Fruit fly (Drosophila melanogaster) whole organism, embryonic: ENCODE data around the gene Prosbeta2R2.
A peak's percentile ranks its signal among the peaks of the same experiment; 100 is the strongest.

ENCODE experiments used
- Awh ChIP-seq: fragments of 200-800 bp; sonication (Bioruptor generic); IDR thresholded peaks from 2 replicates; pipeline ENCODE4, ENCODE4 v1.3.6; 2022; ENCODE audit warnings: missing biosample characterization, missing genetic modification characterization
- BEAF-32 ChIP-seq: fragments of 200-800 bp; sonication (Bioruptor generic); optimal IDR thresholded peaks from 3 replicates; lab custom pipeline; 2017; ENCODE audit warnings: missing biosample characterization, missing genetic modification characterization, mild to moderate bottlenecking, moderate library complexity, missing genetic modification reagents
- CG11398 ChIP-seq: fragments of 200-800 bp; sonication (Bioruptor generic); optimal IDR thresholded peaks from 2 replicates; lab custom pipeline; 2016; ENCODE audit warnings: missing biosample characterization, missing genetic modification characterization
- CG11504 ChIP-seq: fragments of 200-800 bp; sonication (Bioruptor generic); optimal IDR thresholded peaks from 3 replicates; lab custom pipeline; 2019; ENCODE audit warnings: missing biosample characterization, mild to moderate bottlenecking, missing genetic modification characterization, moderate library complexity
- CG13123 ChIP-seq: fragments of 200-800 bp; sonication (Bioruptor generic); optimal IDR thresholded peaks from 2 replicates; lab custom pipeline; 2016; ENCODE audit warnings: missing biosample characterization, missing genetic modification characterization
- CG13775 ChIP-seq: fragments of 200-800 bp; sonication (Bioruptor generic); optimal IDR thresholded peaks from 3 replicates; lab custom pipeline; 2017; ENCODE audit warnings: missing biosample characterization, mild to moderate bottlenecking, missing genetic modification characterization
- CG15073 ChIP-seq: fragments of 200-800 bp; sonication (Bioruptor generic); optimal IDR thresholded peaks from 2 replicates; lab custom pipeline; 2016; ENCODE audit warnings: missing biosample characterization, missing genetic modification characterization
- CG15696 ChIP-seq: fragments of 200-800 bp; sonication (Bioruptor generic); optimal IDR thresholded peaks from 2 replicates; lab custom pipeline; 2019; ENCODE audit warnings: missing biosample characterization, mild to moderate bottlenecking, missing genetic modification characterization, moderate library complexity
- CG1602 ChIP-seq: fragments of 200-800 bp; sonication (Bioruptor generic); optimal IDR thresholded peaks from 3 replicates; lab custom pipeline; 2016; ENCODE audit warnings: missing biosample characterization, missing genetic modification characterization
- CG17829 ChIP-seq: fragments of 200-800 bp; optimal IDR thresholded peaks from 2 replicates; lab custom pipeline; 2019; ENCODE audit warnings: missing biosample characterization, mild to moderate bottlenecking, missing genetic modification characterization, moderate library complexity
- CG33213 ChIP-seq: fragments of 200-800 bp; sonication (Bioruptor generic); optimal IDR thresholded peaks from 3 replicates; lab custom pipeline; 2016; ENCODE audit warnings: missing biosample characterization, missing genetic modification characterization
- CG3726 ChIP-seq: fragments of 200-800 bp; sonication (Bioruptor generic); IDR thresholded peaks from 3 replicates; pipeline ENCODE4, ENCODE4 v1.3.6; 2022; ENCODE audit warnings: missing biosample characterization, missing genetic modification characterization
- CG4360 ChIP-seq: fragments of 200-800 bp; sonication (Bioruptor generic); IDR thresholded peaks from 2 replicates; pipeline ENCODE4 v1.3.6; 2022; ENCODE audit warnings: missing biosample characterization, missing genetic modification characterization
- CG5180 ChIP-seq: fragments of 200-800 bp; sonication (Bioruptor generic); optimal IDR thresholded peaks from 3 replicates; lab custom pipeline; 2017; ENCODE audit warnings: missing biosample characterization, missing genetic modification characterization, mild to moderate bottlenecking, moderate library complexity, missing genetic modification reagents
- CG7556 ChIP-seq: fragments of 200-800 bp; sonication (Bioruptor generic); optimal IDR thresholded peaks from 2 replicates; lab custom pipeline; 2017; ENCODE audit warnings: missing biosample characterization, mild to moderate bottlenecking, missing genetic modification characterization
- CG8765 ChIP-seq: fragments of 200-800 bp; sonication (Bioruptor generic); IDR thresholded peaks from 2 replicates; pipeline ENCODE4 v1.3.6; 2022; ENCODE audit warnings: missing biosample characterization, missing genetic modification characterization
- CG9215 ChIP-seq: fragments of 200-800 bp; sonication (Bioruptor generic); IDR thresholded peaks from 2 replicates; pipeline ENCODE4 v1.3.6; 2022; ENCODE audit warnings: missing biosample characterization, missing genetic modification characterization
- CG9437 ChIP-seq: fragments of 200-800 bp; sonication (Bioruptor generic); optimal IDR thresholded peaks from 2 replicates; lab custom pipeline; 2018; ENCODE audit warnings: missing biosample characterization, mild to moderate bottlenecking, missing genetic modification characterization
- CG9727 ChIP-seq: fragments of 200-800 bp; sonication (Bioruptor generic); optimal IDR thresholded peaks from 3 replicates; lab custom pipeline; 2017; ENCODE audit warnings: missing biosample characterization, mild to moderate bottlenecking, missing genetic modification characterization
- CG9817 ChIP-seq: fragments of 200-800 bp; sonication (Bioruptor generic); optimal IDR thresholded peaks from 2 replicates; lab custom pipeline; 2018; ENCODE audit warnings: missing biosample characterization, mild to moderate bottlenecking, missing genetic modification characterization, moderate library complexity
- Camta ChIP-seq: fragments of 200-800 bp; sonication (Bioruptor generic); optimal IDR thresholded peaks from 2 replicates; lab custom pipeline; 2016; ENCODE audit warnings: missing biosample characterization, missing genetic modification characterization
- D ChIP-seq, 2 experiments: fragments of 200-800 bp in 1 of 2; fragments of >200 bp in 1 of 2; sonication (Bioruptor generic) in 1 of 2; optimal IDR thresholded peaks; 2 replicates in 1 of 2; 3 replicates in 1 of 2; lab custom pipeline; 2017; ENCODE audit warnings: mild to moderate bottlenecking in 1 of 2, missing biosample characterization in 1 of 2, missing genetic modification characterization in 1 of 2, missing genetic modification reagents in 1 of 2
- HHEX ChIP-seq: fragments of 200-800 bp; sonication (Bioruptor generic); optimal IDR thresholded peaks from 3 replicates; lab custom pipeline; 2017; ENCODE audit warnings: missing biosample characterization, mild to moderate bottlenecking, missing genetic modification characterization, missing genetic modification reagents
- Hey ChIP-seq: fragments of 200-800 bp; sonication (Bioruptor generic); optimal IDR thresholded peaks from 3 replicates; lab custom pipeline; 2018; ENCODE audit warnings: missing biosample characterization, mild to moderate bottlenecking, missing genetic modification characterization
- Hmr ChIP-seq: fragments of 200-800 bp; sonication (Bioruptor generic); optimal IDR thresholded peaks from 3 replicates; lab custom pipeline; 2017; ENCODE audit warnings: mild to moderate bottlenecking, missing biosample characterization, missing genetic modification reagents, missing genetic modification characterization
- Nf-YC ChIP-seq: fragments of 200-800 bp; optimal IDR thresholded peaks from 3 replicates; lab custom pipeline; 2019; ENCODE audit warnings: missing biosample characterization, mild to moderate bottlenecking, missing genetic modification characterization, moderate library complexity
- Oaz ChIP-seq: fragments of 200-800 bp; sonication (Bioruptor generic); IDR thresholded peaks from 2 replicates; pipeline ENCODE4 v1.3.6; 2022; ENCODE audit warnings: missing biosample characterization, missing genetic modification characterization
- Rfx ChIP-seq: fragments of 200-800 bp; sonication (Bioruptor generic); IDR thresholded peaks from 2 replicates; pipeline ENCODE4 v1.3.6; 2022; ENCODE audit warnings: missing biosample characterization, missing genetic modification characterization
- Scr ChIP-seq: fragments of 200-800 bp; sonication (Bioruptor generic); IDR thresholded peaks from 2 replicates; pipeline ENCODE4 v1.3.6; 2022; ENCODE audit warnings: missing biosample characterization, missing genetic modification characterization; ENCODE audit not compliant: partially characterized antibody
- Ssrp ChIP-seq: fragments of 200-800 bp; sonication (Bioruptor generic); optimal IDR thresholded peaks from 2 replicates; lab custom pipeline; 2018; ENCODE audit warnings: missing biosample characterization, mild to moderate bottlenecking, missing genetic modification characterization, moderate library complexity
- aop ChIP-seq: fragments of 200-800 bp; sonication (Bioruptor generic); IDR thresholded peaks from 2 replicates; pipeline ENCODE4 v1.3.6; 2022; ENCODE audit warnings: missing biosample characterization, missing genetic modification characterization
- bbx ChIP-seq: fragments of 200-800 bp; sonication (Bioruptor generic); IDR thresholded peaks from 2 replicates; pipeline ENCODE4 v1.3.6; 2022; ENCODE audit warnings: missing biosample characterization, missing genetic modification characterization; ENCODE audit not compliant: partially characterized antibody
- bowl ChIP-seq: fragments of 200-800 bp; sonication (Bioruptor generic); IDR thresholded peaks from 2 replicates; pipeline ENCODE4 v1.3.6; 2022; ENCODE audit warnings: missing biosample characterization, missing genetic modification characterization
- br ChIP-seq: fragments of >200 bp; optimal IDR thresholded peaks from 2 replicates; lab custom pipeline; 2017
- crc ChIP-seq: fragments of 200-800 bp; sonication (Bioruptor generic); optimal IDR thresholded peaks from 2 replicates; lab custom pipeline; 2016; ENCODE audit warnings: missing biosample characterization, missing genetic modification characterization
- dmrt11E ChIP-seq: fragments of 200-800 bp; sonication (Bioruptor generic); optimal IDR thresholded peaks from 3 replicates; lab custom pipeline; 2018; ENCODE audit warnings: missing biosample characterization, mild to moderate bottlenecking, missing genetic modification characterization, moderate library complexity
- dysf ChIP-seq: fragments of 200-800 bp; sonication (Bioruptor generic); IDR thresholded peaks from 3 replicates; pipeline ENCODE4 v1.3.6; 2022; ENCODE audit warnings: missing biosample characterization, missing genetic modification characterization
- en ChIP-seq: fragments of 200-800 bp; sonication (Bioruptor generic); optimal IDR thresholded peaks from 2 replicates; lab custom pipeline; 2016; ENCODE audit warnings: missing biosample characterization, missing genetic modification characterization
- esg ChIP-seq: fragments of 200-800 bp; sonication (Bioruptor generic); conservative IDR thresholded peaks from 2 replicates; pipeline ENCODE4 v1.3.6; 2022; ENCODE audit warnings: missing biosample characterization, missing genetic modification characterization
- ham ChIP-seq: fragments of 200-800 bp; sonication (Bioruptor generic); IDR thresholded peaks from 2 replicates; pipeline ENCODE4 v1.3.6; 2022; ENCODE audit warnings: missing biosample characterization, missing genetic modification characterization
- inv ChIP-seq: fragments of 200-800 bp; sonication (Bioruptor generic); IDR thresholded peaks from 2 replicates; pipeline ENCODE4 v1.3.6; 2022; ENCODE audit warnings: missing biosample characterization, missing genetic modification characterization; ENCODE audit not compliant: partially characterized antibody
- maf-S ChIP-seq: fragments of 200-800 bp; sonication (Bioruptor generic); optimal IDR thresholded peaks from 2 replicates; lab custom pipeline; 2016; ENCODE audit warnings: missing biosample characterization, missing genetic modification characterization
- mam ChIP-seq: fragments of 200-800 bp; sonication (Bioruptor generic); optimal IDR thresholded peaks from 3 replicates; lab custom pipeline; 2016; ENCODE audit warnings: missing biosample characterization, missing genetic modification characterization
- mirr ChIP-seq: fragments of 200-800 bp; sonication (Bioruptor generic); optimal IDR thresholded peaks from 3 replicates; lab custom pipeline; 2018; ENCODE audit warnings: missing biosample characterization, mild to moderate bottlenecking, missing genetic modification characterization
- psq ChIP-seq: fragments of 200-800 bp; sonication (Bioruptor generic); optimal IDR thresholded peaks from 2 replicates; lab custom pipeline; 2017; ENCODE audit warnings: missing biosample characterization, missing genetic modification characterization
- ranshi ChIP-seq: fragments of 200-800 bp; sonication (Bioruptor generic); IDR thresholded peaks from 2 replicates; pipeline ENCODE4 v1.3.6; 2022; ENCODE audit warnings: missing biosample characterization, missing genetic modification characterization
- sd ChIP-seq: fragments of 200-800 bp; sonication (Bioruptor generic); optimal IDR thresholded peaks from 3 replicates; lab custom pipeline; 2018; ENCODE audit warnings: missing biosample characterization, mild to moderate bottlenecking, missing genetic modification characterization, moderate library complexity
- tap ChIP-seq: fragments of 200-800 bp; optimal IDR thresholded peaks from 3 replicates; lab custom pipeline; 2019; ENCODE audit warnings: missing biosample characterization, mild to moderate bottlenecking, missing genetic modification characterization, moderate library complexity
- tll ChIP-seq, 2 experiments: fragments of 200-800 bp in 1 of 2; fragments of >200 bp in 1 of 2; sonication (Bioruptor generic) in 1 of 2; optimal IDR thresholded peaks; 2 replicates each; lab custom pipeline; 2017 to 2019; ENCODE audit warnings: missing biosample characterization in 2 of 2, missing genetic modification characterization in 2 of 2, mild to moderate bottlenecking in 1 of 2, moderate library complexity in 1 of 2

The Prosbeta2R2 gene

dm6 chr3R:5256462-5257146 is 37.3 kb upstream of the Prosbeta2R2 start, which contains the start of the genes Enoph and Hph (continued):
- no peak for TF ChIP-seq Hey (tag; lab: Kevin White, UChicago)
- peak; percentile 19 for TF ChIP-seq sd (tag; lab: Kevin White, UChicago)
- no peak for TF ChIP-seq tll (GFP tag; optimal IDR thresholded peaks at IDR 0.05; lab: Kevin White, UChicago)
- TF ChIP-seq mam (GFP tag; lab: Kevin White, UChicago): peak; percentile 73
- TF ChIP-seq bbx: peak; percentile 83
- TF ChIP-seq bowl (GFP tag; lab: Robert Waterston, UW): no peak
- peak; percentile 70 for TF ChIP-seq CG9817 (tag; lab: Kevin White, UChicago)
- TF ChIP-seq Camta (GFP tag; lab: Kevin White, UChicago): peak; percentile 54
- TF ChIP-seq Scr: peak; percentile 84
- TF ChIP-seq inv (GFP tag; lab: Robert Waterston, UW): peak; percentile 78
- peak; percentile 64 for TF ChIP-seq Rfx (GFP tag; lab: Robert Waterston, UW)
- TF ChIP-seq BEAF-32 (GFP tag; lab: Kevin White, UChicago): peak; percentile 89
- TF ChIP-seq Oaz: peak; percentile 46; the same call in 1 of the 2 replicates
- TF ChIP-seq dmrt11E (tag; lab: Kevin White, UChicago): peak; percentile 56
- peak; percentile 73 for TF ChIP-seq CG11504 (tag; lab: Kevin White, UChicago)
- TF ChIP-seq en (GFP tag; lab: Kevin White, UChicago): no peak
- TF ChIP-seq mirr: no peak
- TF ChIP-seq CG8765 (GFP tag; lab: Robert Waterston, UW): peak; percentile 39; the same call in 1 of the 2 replicates
- TF ChIP-seq CG3726 (GFP tag; lab: Robert Waterston, UW): no peak
- 0 out of 2 replicates have a peak, but pooled peaks have one; percentile 29 for TF ChIP-seq Awh
- TF ChIP-seq maf-S (GFP tag; lab: Kevin White, UChicago): peak; percentile 30
- TF ChIP-seq CG13775 (GFP tag; lab: Kevin White, UChicago): peak; percentile 73
- peak; percentile 59 for TF ChIP-seq CG1602
- TF ChIP-seq crc (GFP tag; lab: Kevin White, UChicago): peak; percentile 25
- no peak for TF ChIP-seq D (optimal IDR thresholded peaks at IDR 0.05; lab: Kevin White, UChicago)
- TF ChIP-seq D (GFP tag; optimal IDR thresholded peaks at IDR 0.05; lab: Kevin White, UChicago): peak; percentile 20
- TF ChIP-seq CG9727 (GFP tag; lab: Kevin White, UChicago): peak; percentile 67
- TF ChIP-seq br (lab: Kevin White, UChicago): no peak
- TF ChIP-seq Hmr (GFP tag; lab: Kevin White, UChicago): peak; percentile 67
- TF ChIP-seq aop (GFP tag; lab: Robert Waterston, UW): no peak
- TF ChIP-seq tap (tag; lab: Kevin White, UChicago): peak; percentile 53
- no peak; the same call in 1 of the 2 replicates for TF ChIP-seq ranshi (GFP tag; lab: Robert Waterston, UW)
- TF ChIP-seq Ssrp (tag; lab: Kevin White, UChicago): peak; percentile 41
- peak; percentile 58 for TF ChIP-seq CG7556 (GFP tag; lab: Kevin White, UChicago)
- peak; percentile 73 for TF ChIP-seq dysf (GFP tag; lab: Robert Waterston, UW)
- no peak for TF ChIP-seq CG13123 (GFP tag; lab: Kevin White, UChicago)
- TF ChIP-seq HHEX: peak; percentile 48
- TF ChIP-seq CG9437 (GFP tag; lab: Kevin White, UChicago): peak; percentile 61
- peak; percentile 30 for TF ChIP-seq CG5180 (GFP tag; lab: Kevin White, UChicago)
- TF ChIP-seq Nf-YC (tag; lab: Kevin White, UChicago): peak; percentile 69
- TF ChIP-seq psq: no peak
- TF ChIP-seq CG15073 (GFP tag; lab: Kevin White, UChicago): no peak
- no peak for TF ChIP-seq CG4360 (GFP tag; lab: Robert Waterston, UW)
- TF ChIP-seq ham: no peak
- TF ChIP-seq CG11398 (GFP tag; lab: Kevin White, UChicago): no peak
- peak; percentile 57 for TF ChIP-seq CG15696
- peak; percentile 75 for TF ChIP-seq CG17829 (tag; lab: Kevin White, UChicago)
- peak; percentile 70 for TF ChIP-seq CG9215 (GFP tag; lab: Robert Waterston, UW)
- TF ChIP-seq CG33213 (GFP tag; lab: Kevin White, UChicago): peak; percentile 46
- peak; percentile 54; the same call in 1 of the 2 replicates for TF ChIP-seq esg (GFP tag; lab: Robert Waterston, UW)
